Fruit fly (Drosophila melanogaster) whole organism, pupa: ENCODE measurements around the gene Ag5r.
A peak's percentile ranks its signal among the peaks of the same experiment; 100 is the strongest.

Experiments used
- CG10348 ChIP-seq: fragments of 200-800 bp; sonication (Bioruptor generic); IDR thresholded peaks from 2 replicates; pipeline ENCODE4 v1.3.6; 2022; ENCODE audit warnings: missing biosample characterization, missing genetic modification characterization
- CG12605 ChIP-seq: fragments of 200-800 bp; sonication (Bioruptor generic); IDR thresholded peaks from 2 replicates; pipeline ENCODE4 v1.3.6; 2022; ENCODE audit warnings: missing biosample characterization, missing genetic modification characterization
- CG13204 ChIP-seq: fragments of 200-800 bp; sonication (Bioruptor generic); optimal IDR thresholded peaks from 2 replicates; lab custom pipeline; 2018; ENCODE audit warnings: missing biosample characterization, mild to moderate bottlenecking, missing genetic modification characterization, moderate library complexity
- CG14655 ChIP-seq: fragments of 200-800 bp; sonication (Bioruptor generic); optimal IDR thresholded peaks from 3 replicates; lab custom pipeline; 2017; ENCODE audit warnings: mild to moderate bottlenecking, missing biosample characterization, missing genetic modification reagents, missing genetic modification characterization
- CG15710 ChIP-seq: fragments of 200-800 bp; sonication (Bioruptor generic); optimal IDR thresholded peaks from 2 replicates; lab custom pipeline; 2018; ENCODE audit warnings: missing biosample characterization, mild to moderate bottlenecking, missing genetic modification characterization, moderate library complexity
- CG17806 ChIP-seq: fragments of 200-800 bp; sonication (Bioruptor generic); optimal IDR thresholded peaks from 2 replicates; lab custom pipeline; 2018; ENCODE audit warnings: missing biosample characterization, mild to moderate bottlenecking, missing genetic modification characterization, moderate library complexity
- CG32121 ChIP-seq: fragments of 200-800 bp; sonication (Bioruptor generic); IDR thresholded peaks from 2 replicates; pipeline ENCODE4 v1.3.6; 2022; ENCODE audit warnings: missing biosample characterization, missing genetic modification characterization
- CG34367 ChIP-seq: fragments of 200-800 bp; sonication (Bioruptor generic); optimal IDR thresholded peaks from 2 replicates; lab custom pipeline; 2018; ENCODE audit warnings: missing biosample characterization, mild to moderate bottlenecking, missing genetic modification characterization
- CG4496 ChIP-seq: fragments of 200-800 bp; sonication (Bioruptor generic); IDR thresholded peaks from 3 replicates; pipeline ENCODE4 v1.3.6; 2022; ENCODE audit warnings: missing biosample characterization, missing genetic modification characterization
- CG8159 ChIP-seq: fragments of 200-800 bp; sonication (Bioruptor generic); optimal IDR thresholded peaks from 3 replicates; lab custom pipeline; 2018; ENCODE audit warnings: missing biosample characterization, mild to moderate bottlenecking, missing genetic modification characterization, moderate library complexity
- CG8301 ChIP-seq: fragments of 200-800 bp; sonication (Bioruptor generic); optimal IDR thresholded peaks from 2 replicates; lab custom pipeline; 2018; ENCODE audit warnings: missing biosample characterization, mild to moderate bottlenecking, missing genetic modification characterization
- CG9948 ChIP-seq: fragments of 200-800 bp; sonication (Bioruptor generic); optimal IDR thresholded peaks from 2 replicates; lab custom pipeline; 2018; ENCODE audit warnings: missing biosample characterization, mild to moderate bottlenecking, missing genetic modification characterization, moderate library complexity
- D1 ChIP-seq: fragments of 200-800 bp; sonication (Bioruptor generic); optimal IDR thresholded peaks from 2 replicates; lab custom pipeline; 2018; ENCODE audit warnings: missing biosample characterization, mild to moderate bottlenecking, missing genetic modification characterization, moderate library complexity
- EcR ChIP-seq: fragments of 200-800 bp; sonication (Bioruptor generic); optimal IDR thresholded peaks from 3 replicates; lab custom pipeline; 2019; ENCODE audit warnings: missing biosample characterization, missing genetic modification characterization, mild to moderate bottlenecking, moderate library complexity, missing genetic modification reagents
- Ets98B ChIP-seq: fragments of 200-800 bp; sonication (Bioruptor generic); IDR thresholded peaks from 2 replicates; pipeline ENCODE4 v1.3.6; 2022; ENCODE audit warnings: missing biosample characterization, missing genetic modification characterization
- Pif1A ChIP-seq: fragments of 200-800 bp; sonication (Bioruptor generic); optimal IDR thresholded peaks from 3 replicates; lab custom pipeline; 2016; ENCODE audit warnings: missing biosample characterization, missing genetic modification characterization
- Pif1B ChIP-seq: fragments of 200-800 bp; sonication (Bioruptor generic); optimal IDR thresholded peaks from 3 replicates; lab custom pipeline; 2016; ENCODE audit warnings: missing biosample characterization, missing genetic modification characterization
- Snoo ChIP-seq: fragments of 200-800 bp; sonication (Bioruptor generic); optimal IDR thresholded peaks from 3 replicates; lab custom pipeline; 2017; ENCODE audit warnings: missing biosample characterization, mild to moderate bottlenecking, missing genetic modification characterization, inconsistent platforms
- fd96Ca ChIP-seq: fragments of 200-800 bp; sonication (Bioruptor generic); IDR thresholded peaks from 3 replicates; pipeline ENCODE4 v1.3.6; 2022; ENCODE audit warnings: missing biosample characterization, missing genetic modification characterization
- gl ChIP-seq: fragments of 200-800 bp; sonication (Bioruptor generic); optimal IDR thresholded peaks from 2 replicates; lab custom pipeline; 2018; ENCODE audit warnings: missing biosample characterization, mild to moderate bottlenecking, missing genetic modification characterization
- rn ChIP-seq: fragments of 200-800 bp; sonication (Bioruptor generic); IDR thresholded peaks from 2 replicates; pipeline ENCODE4 v1.3.6; 2022; ENCODE audit warnings: missing biosample characterization, missing genetic modification characterization

Gene Ag5r

DNA sequence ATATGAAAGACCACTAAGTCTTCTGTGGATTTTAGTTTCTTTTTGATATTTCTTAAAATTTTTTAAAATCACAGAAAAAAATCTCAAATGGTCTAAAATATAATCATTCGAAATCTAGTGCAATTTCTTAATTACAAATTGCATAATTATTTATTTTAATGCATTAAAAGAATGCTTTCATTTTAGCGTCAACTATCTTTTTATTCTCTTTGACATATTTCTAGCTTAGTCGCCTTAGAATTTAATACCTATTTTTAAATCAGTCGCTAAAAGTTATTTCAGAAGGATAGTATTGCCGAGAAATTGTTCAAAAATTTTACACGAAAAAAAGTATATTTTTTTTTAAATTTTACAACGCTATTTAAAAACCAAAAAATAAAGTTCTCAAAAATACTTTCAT lies 9.9 kb downstream of the Ag5r start, which contains the start of gene CG5347:
Gene CG5347 (plus strand): TSS at position 301 of the 400 bp plus-strand sequence.
- no peak for TF ChIP-seq CG8159
- TF ChIP-seq Ets98B (GFP tag; lab: Robert Waterston, UW), result no peak
- no peak for TF ChIP-seq rn (GFP tag; lab: Robert Waterston, UW)
- TF ChIP-seq CG34367 (tag; lab: Kevin White, UChicago), result no peak
- TF ChIP-seq CG17806, result no peak
- TF ChIP-seq CG12605, result no peak
- TF ChIP-seq gl (tag; lab: Kevin White, UChicago), result no peak
- TF ChIP-seq CG14655, result no peak
- no peak for TF ChIP-seq fd96Ca (GFP tag; lab: Robert Waterston, UW)
- TF ChIP-seq EcR, result no peak
- no peak for TF ChIP-seq CG13204
- no peak for TF ChIP-seq CG10348 (GFP tag; lab: Robert Waterston, UW)
- TF ChIP-seq Pif1A (GFP tag; lab: Kevin White, UChicago), result no peak
- no peak for TF ChIP-seq CG8301 (tag; lab: Kevin White, UChicago)
- no peak for TF ChIP-seq CG32121 (GFP tag; lab: Robert Waterston, UW)
- TF ChIP-seq D1 (tag; lab: Kevin White, UChicago), result no peak
- no peak for TF ChIP-seq CG4496 (GFP tag; lab: Robert Waterston, UW)
- no peak for TF ChIP-seq CG15710
- no peak for TF ChIP-seq Snoo (tag; lab: Kevin White, UChicago)

DNA sequence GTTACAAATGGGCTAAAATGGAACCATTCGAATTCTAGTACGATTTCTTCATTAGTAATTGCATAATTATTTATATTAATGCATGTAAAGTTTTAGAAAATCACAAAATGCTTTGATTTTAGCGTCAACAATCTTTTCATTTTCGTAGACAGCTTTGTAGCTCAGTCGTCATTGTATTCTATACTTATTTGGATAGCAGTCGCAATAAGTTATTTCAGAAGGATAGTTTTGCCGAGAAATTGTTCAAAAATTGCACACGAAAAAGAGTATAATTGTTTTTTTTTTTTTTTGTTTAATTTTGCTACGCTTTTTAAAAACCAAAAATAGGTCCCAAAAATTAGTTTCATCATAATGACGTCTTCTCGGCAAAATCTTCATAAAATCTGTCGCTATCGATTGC lies 11.3 kb downstream of the Ag5r start, which contains the start of gene CG5334:
Gene CG5334 (plus strand): TSS at position 301 of the 400 bp plus-strand sequence.
- TF ChIP-seq CG8301 (tag; lab: Kevin White, UChicago) (no peak), CG15710 (no peak), CG32121 (GFP tag; lab: Robert Waterston, UW) (no peak), EcR (no peak), Pif1B (GFP tag; lab: Kevin White, UChicago) (no peak)

DNA sequence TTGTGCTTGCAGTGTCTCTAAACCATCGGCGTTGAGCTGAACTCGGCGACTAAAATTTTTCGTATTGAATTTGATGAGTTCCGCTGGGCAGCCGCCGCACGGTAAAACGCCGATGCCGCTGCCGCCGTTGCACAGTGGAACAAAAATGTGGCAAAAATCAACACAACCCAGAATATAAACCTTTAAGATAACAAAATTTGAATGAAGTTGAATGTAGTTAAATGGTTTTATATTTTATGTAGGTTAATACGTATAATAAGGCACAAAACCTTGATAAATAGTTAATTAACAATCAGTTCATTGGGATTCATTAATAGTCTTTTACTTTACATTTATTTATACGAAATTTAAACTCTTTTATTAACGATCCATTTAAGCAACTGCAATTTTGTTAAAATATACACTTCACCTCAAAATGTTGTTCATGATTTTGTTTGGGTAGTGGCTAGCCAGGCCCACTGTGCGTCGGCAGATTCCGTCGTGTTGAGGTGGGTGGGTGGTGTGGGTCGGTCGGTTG lies 20.6 kb downstream of the Ag5r start, which contains the start of gene CG15890:
Gene CG15890 (minus strand): TSS at position 51 of the 517 bp plus-strand sequence.
- TF ChIP-seq CG15710 (no peak), CG8159 (no peak), Pif1B (GFP tag; lab: Kevin White, UChicago) (no peak), CG8301 (tag; lab: Kevin White, UChicago) (no peak), CG12605 (no peak), CG17806 (no peak), D1 (tag; lab: Kevin White, UChicago) (no peak), CG9948 (tag; lab: Kevin White, UChicago) (no peak), Ets98B (GFP tag; lab: Robert Waterston, UW) (no peak), CG34367 (tag; lab: Kevin White, UChicago) (no peak), EcR (no peak), CG4496 (GFP tag; lab: Robert Waterston, UW) (no peak), gl (tag; lab: Kevin White, UChicago) (no peak), fd96Ca (GFP tag; lab: Robert Waterston, UW) (no peak)
- TF ChIP-seq, all 21 proteins: peak for 0

DNA sequence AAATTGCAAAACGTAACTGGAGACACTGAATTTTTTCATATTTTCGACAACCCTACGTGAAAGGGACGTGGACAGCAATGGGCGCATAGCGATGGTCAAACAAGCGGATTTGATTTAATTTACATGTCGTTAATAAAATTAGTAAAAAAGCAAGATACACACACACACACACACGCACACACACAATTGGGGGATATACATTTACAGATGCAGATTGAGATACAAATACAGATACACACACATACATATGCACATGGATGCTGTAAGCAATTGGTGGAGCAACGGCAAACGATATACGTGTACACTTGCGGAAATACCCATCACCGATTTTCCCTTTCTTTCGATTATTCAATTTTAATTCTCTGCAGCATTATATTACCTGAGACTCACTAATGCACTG lies 21.3 kb downstream of the Ag5r start:
- TF ChIP-seq rn (GFP tag; lab: Robert Waterston, UW), result no peak
- no peak for TF ChIP-seq gl (tag; lab: Kevin White, UChicago)

DNA sequence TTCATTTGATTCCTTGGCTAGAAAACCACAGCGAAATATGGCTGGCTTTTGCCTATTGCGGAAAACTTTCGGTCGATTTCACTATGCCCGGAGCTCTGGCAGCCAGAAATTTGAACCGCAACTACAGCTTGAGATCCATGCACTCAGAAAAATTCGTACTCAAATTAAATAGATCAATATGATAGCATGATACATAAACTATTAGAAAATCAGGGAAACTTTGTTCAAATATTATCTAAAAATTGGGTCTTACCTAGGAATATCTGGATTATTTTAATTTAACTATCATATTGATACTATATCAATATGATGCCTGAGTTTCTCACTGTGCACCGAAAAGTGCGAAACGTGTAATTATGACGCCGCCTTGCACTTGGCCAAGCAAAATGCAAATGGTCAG lies 35.2 kb downstream of the Ag5r start:
- TF ChIP-seq Snoo (tag; lab: Kevin White, UChicago), result no peak
- TF ChIP-seq CG17806, result no peak
- TF ChIP-seq CG4496 (GFP tag; lab: Robert Waterston, UW), result no peak
- TF ChIP-seq CG15710, result no peak
- TF ChIP-seq CG32121 (GFP tag; lab: Robert Waterston, UW), result no peak
- TF ChIP-seq rn (GFP tag; lab: Robert Waterston, UW), result no peak
- no peak for TF ChIP-seq CG9948 (tag; lab: Kevin White, UChicago)
- TF ChIP-seq EcR, result no peak
- TF ChIP-seq Pif1B (GFP tag; lab: Kevin White, UChicago), result no peak
- TF ChIP-seq CG8159, result no peak
- no peak for TF ChIP-seq fd96Ca (GFP tag; lab: Robert Waterston, UW)

DNA sequence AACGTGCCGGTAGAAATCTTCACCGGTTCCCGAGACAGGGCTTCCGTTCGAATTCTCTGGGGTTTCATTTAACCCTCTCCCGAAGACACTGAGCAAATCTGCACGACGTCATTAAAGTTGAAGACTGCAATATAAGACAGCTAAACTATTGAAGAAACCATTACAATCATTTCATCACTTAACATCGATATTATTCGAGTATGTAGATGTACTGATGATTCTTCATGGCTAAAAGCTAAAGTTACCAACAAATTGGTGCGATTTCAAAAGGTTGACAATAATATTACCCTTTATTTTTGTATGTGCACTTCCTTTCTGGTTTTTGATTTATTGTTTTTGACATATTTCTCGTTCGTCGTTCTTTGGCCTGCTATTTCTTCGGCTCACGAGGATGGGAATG lies 35.9 kb downstream of the Ag5r start:
- peak; percentile 4 for TF ChIP-seq Pif1B (GFP tag; lab: Kevin White, UChicago)
- TF ChIP-seq CG10348 (GFP tag; lab: Robert Waterston, UW), result no peak
- TF ChIP-seq fd96Ca (GFP tag; lab: Robert Waterston, UW), result no peak
- peak; percentile 48 for TF ChIP-seq Snoo (tag; lab: Kevin White, UChicago)
- TF ChIP-seq CG15710, result peak; percentile 47
- TF ChIP-seq CG8159, result peak; percentile 46
- TF ChIP-seq CG17806, result peak; percentile 47
- peak; percentile 7 for TF ChIP-seq CG9948 (tag; lab: Kevin White, UChicago)
- peak; percentile 24 for TF ChIP-seq Pif1A (GFP tag; lab: Kevin White, UChicago)
- peak; percentile 3 for TF ChIP-seq CG13204
